Fruit fly (Drosophila melanogaster) S2 (cell line): Measurements from ENCODE around the gene Agpat4.

Source experiments
- CG8478 ChIP-seq: fragments of >200 bp; optimal IDR thresholded peaks from 2 replicates; lab custom pipeline; 2018
- CTCF ChIP-seq, 2 experiments: fragments of >200 bp; optimal IDR thresholded peaks; 2 replicates each; lab custom pipeline; 2018

- TF ChIP-seq CG8478 (no peak), CTCF (optimal IDR thresholded peaks at IDR 0.05; lab: Kevin White, UChicago) (no peak)
Measured at dm6 chr3L:16408609-16409439, 27.5 kb upstream of the Agpat4 start.
